Worm (Caenorhabditis elegans) whole organism, midembryonic: ENCODE measurements around the gene str-246.

Experiments
- flt-1 ChIP-seq: fragments of 200-800 bp; sonication (Bioruptor generic); IDR thresholded peaks from 2 replicates; pipeline ENCODE4 v1.3.6; 2022; ENCODE audit warnings: missing genetic modification characterization, missing compliant biosample characterization
- klf-2 ChIP-seq: fragments of 200-800 bp; sonication (Bioruptor generic); conservative IDR thresholded peaks from 2 replicates; pipeline ENCODE4 v1.3.6; 2022; ENCODE audit warnings: missing genetic modification reagents, missing genetic modification characterization, missing compliant biosample characterization
- med-1 ChIP-seq: sonication (generic microtip); optimal IDR thresholded peaks from 2 replicates; lab custom pipeline; 2017; ENCODE audit warnings: missing genetic modification characterization, mild to moderate bottlenecking, missing compliant biosample characterization, antibody characterized with exemption, missing genetic modification reagents; ENCODE audit not compliant: insufficient read depth
- ztf-23 ChIP-seq: fragments of 200-800 bp; sonication (Bioruptor generic); IDR thresholded peaks from 2 replicates; pipeline ENCODE4 v1.3.6; 2022; ENCODE audit warnings: missing genetic modification reagents, missing genetic modification characterization, missing compliant biosample characterization
- ztf-29 ChIP-seq: fragments of 200-800 bp; sonication (Bioruptor generic); IDR thresholded peaks from 2 replicates; pipeline ENCODE4 v1.3.6; 2022; ENCODE audit warnings: missing genetic modification reagents, missing genetic modification characterization, missing compliant biosample characterization

ce11 chrIII:11079445-11079844, 1.9 kb downstream of the str-246 start, which contains the start of gene W09D6.4:
- TF ChIP-seq ztf-29 (GFP tag; lab: Robert Waterston, UW) (no peak), ztf-23 (GFP tag; lab: Robert Waterston, UW) (no peak), klf-2 (GFP tag; lab: Robert Waterston, UW) (no peak), flt-1 (GFP tag; lab: Robert Waterston, UW) (no peak), med-1 (GFP tag; lab: Kevin White, UChicago) (no peak)
